Fruit fly (Drosophila melanogaster): Measurements from ENCODE around the gene CG10864.

The CG10864 gene

dm6 chr3R:18456196-18456781, 44.9 kb upstream of the CG10864 start (continued):
- peak; percentile 33 for TF ChIP-seq CG9609 (GFP tag; optimal IDR thresholded peaks at IDR 0.05)
- no peak for TF ChIP-seq B-H2 (GFP tag; optimal IDR thresholded peaks at IDR 0.05)
- TF ChIP-seq CG30403 (GFP tag; optimal IDR thresholded peaks at IDR 0.05): peak; percentile 53
- TF ChIP-seq CG14710 (tag; optimal IDR thresholded peaks at IDR 0.05): no peak
- TF ChIP-seq YL-1 (GFP tag; optimal IDR thresholded peaks at IDR 0.05): no peak
- no peak for TF ChIP-seq jigr1 (GFP tag; IDR thresholded peaks at IDR 0.05)
- TF ChIP-seq Optix (GFP tag; IDR thresholded peaks at IDR 0.05): no peak
- no peak for TF ChIP-seq Jarid2 (GFP tag; optimal IDR thresholded peaks at IDR 0.05)
- no peak for TF ChIP-seq fd102C (GFP tag; optimal IDR thresholded peaks at IDR 0.05)
- peak; percentile 6 for TF ChIP-seq org-1 (GFP tag; optimal IDR thresholded peaks at IDR 0.05)
- no peak for TF ChIP-seq dati (GFP tag; IDR thresholded peaks at IDR 0.05)
- no peak for TF ChIP-seq Doc3 (GFP tag; IDR thresholded peaks at IDR 0.05; ENCODE audit: partially characterized antibody)
- no peak for TF ChIP-seq twi (tag; optimal IDR thresholded peaks at IDR 0.05)
- no peak for TF ChIP-seq Taf1 (GFP tag; IDR thresholded peaks at IDR 0.05)
- 0 out of 2 replicates have a peak, but pooled peaks have one; percentile 16 for TF ChIP-seq CG4730 (GFP tag; IDR thresholded peaks at IDR 0.05)
- no peak for TF ChIP-seq abd-A (tag; optimal IDR thresholded peaks at IDR 0.05)
- no peak for TF ChIP-seq ATbp (GFP tag; optimal IDR thresholded peaks at IDR 0.05)
- TF ChIP-seq Atf-2 (GFP tag; optimal IDR thresholded peaks at IDR 0.05): no peak
- TF ChIP-seq al (GFP tag; IDR thresholded peaks at IDR 0.05): peak; percentile 47
- no peak for TF ChIP-seq CG5245 (GFP tag; optimal IDR thresholded peaks at IDR 0.05)
- no peak for TF ChIP-seq ab (GFP tag; optimal IDR thresholded peaks at IDR 0.05)
- TF ChIP-seq CG13775 (GFP tag; optimal IDR thresholded peaks at IDR 0.05): peak; percentile 14
- TF ChIP-seq nmo (GFP tag; optimal IDR thresholded peaks at IDR 0.05): peak; percentile 20
- peak; percentile 21 for TF ChIP-seq Atf3 (GFP tag; optimal IDR thresholded peaks at IDR 0.05)
- no peak for TF ChIP-seq CG31365 (tag; optimal IDR thresholded peaks at IDR 0.05)
- TF ChIP-seq prd (optimal IDR thresholded peaks at IDR 0.05): no peak
- TF ChIP-seq prd (GFP tag; IDR thresholded peaks at IDR 0.05): peak; percentile 71
- peak; percentile 33; the same call in 1 of the 2 replicates for TF ChIP-seq GATAe (GFP tag; conservative IDR thresholded peaks at IDR 0.05)
- peak; percentile 98 for TF ChIP-seq CG8281 (tag; optimal IDR thresholded peaks at IDR 0.05)
- TF ChIP-seq CG1603 (tag; optimal IDR thresholded peaks at IDR 0.05): no peak
- no peak for TF ChIP-seq grn (GFP tag; optimal IDR thresholded peaks at IDR 0.05)
- TF ChIP-seq Mes4 (GFP tag; optimal IDR thresholded peaks at IDR 0.05): no peak
- TF ChIP-seq exex (tag; optimal IDR thresholded peaks at IDR 0.05): no peak
- TF ChIP-seq CG12071 (GFP tag; optimal IDR thresholded peaks at IDR 0.05): no peak
- no peak for TF ChIP-seq tap (tag; optimal IDR thresholded peaks at IDR 0.05)
- no peak for TF ChIP-seq MBD-R2 (GFP tag; IDR thresholded peaks at IDR 0.05)
- TF ChIP-seq crc (GFP tag; optimal IDR thresholded peaks at IDR 0.05): no peak
- TF ChIP-seq CG4360 (GFP tag; IDR thresholded peaks at IDR 0.05): no peak
- TF ChIP-seq CG31224 (GFP tag; IDR thresholded peaks at IDR 0.05): 0 out of 2 replicates have a peak, but pooled peaks have one; percentile 32
- no peak for TF ChIP-seq CG6765 (GFP tag; optimal IDR thresholded peaks at IDR 0.05)
- no peak for TF ChIP-seq pros (GFP tag; optimal IDR thresholded peaks at IDR 0.05)
- peak; percentile 31 for TF ChIP-seq D19B (GFP tag; optimal IDR thresholded peaks at IDR 0.05)
- TF ChIP-seq sens-2 (GFP tag; IDR thresholded peaks at IDR 0.05): no peak
- peak; percentile 14 for TF ChIP-seq fd96Cb (tag; optimal IDR thresholded peaks at IDR 0.05)
- 0 out of 3 replicates have a peak, but pooled peaks have one; percentile 27 for TF ChIP-seq otp (GFP tag; IDR thresholded peaks at IDR 0.05)
- no peak for TF ChIP-seq ato (GFP tag; IDR thresholded peaks at IDR 0.05; ENCODE audit: partially characterized antibody)
- peak; percentile 5; the same call in 1 of the 2 replicates for TF ChIP-seq Ravus (GFP tag; IDR thresholded peaks at IDR 0.05)
- peak; percentile 52 for TF ChIP-seq CG14441 (GFP tag; IDR thresholded peaks at IDR 0.05)
- peak; percentile 76 for TF ChIP-seq slbo (GFP tag; IDR thresholded peaks at IDR 0.05)
- TF ChIP-seq fu2 (GFP tag; optimal IDR thresholded peaks at IDR 0.05): peak; percentile 17
- TF ChIP-seq E2f2 (GFP tag; IDR thresholded peaks at IDR 0.05): no peak; the same call in 1 of the 2 replicates

Data from whole organism, embryonic.